Fruit fly (Drosophila melanogaster) whole organism, pupa: Measurements from ENCODE around the gene IFT54.

ENCODE experiments used
- CG10348 ChIP-seq: fragments of 200-800 bp; sonication (Bioruptor generic); IDR thresholded peaks from 2 replicates; pipeline ENCODE4 v1.3.6; 2022; ENCODE audit warnings: missing biosample characterization, missing genetic modification characterization
- CG12605 ChIP-seq: fragments of 200-800 bp; sonication (Bioruptor generic); IDR thresholded peaks from 2 replicates; pipeline ENCODE4 v1.3.6; 2022; ENCODE audit warnings: missing biosample characterization, missing genetic modification characterization
- CG13204 ChIP-seq: fragments of 200-800 bp; sonication (Bioruptor generic); optimal IDR thresholded peaks from 2 replicates; lab custom pipeline; 2018; ENCODE audit warnings: missing biosample characterization, mild to moderate bottlenecking, missing genetic modification characterization, moderate library complexity
- CG14655 ChIP-seq: fragments of 200-800 bp; sonication (Bioruptor generic); optimal IDR thresholded peaks from 3 replicates; lab custom pipeline; 2017; ENCODE audit warnings: mild to moderate bottlenecking, missing biosample characterization, missing genetic modification reagents, missing genetic modification characterization
- CG15710 ChIP-seq: fragments of 200-800 bp; sonication (Bioruptor generic); optimal IDR thresholded peaks from 2 replicates; lab custom pipeline; 2018; ENCODE audit warnings: missing biosample characterization, mild to moderate bottlenecking, missing genetic modification characterization, moderate library complexity
- CG17806 ChIP-seq: fragments of 200-800 bp; sonication (Bioruptor generic); optimal IDR thresholded peaks from 2 replicates; lab custom pipeline; 2018; ENCODE audit warnings: missing biosample characterization, mild to moderate bottlenecking, missing genetic modification characterization, moderate library complexity
- CG32121 ChIP-seq: fragments of 200-800 bp; sonication (Bioruptor generic); IDR thresholded peaks from 2 replicates; pipeline ENCODE4 v1.3.6; 2022; ENCODE audit warnings: missing biosample characterization, missing genetic modification characterization
- CG34367 ChIP-seq: fragments of 200-800 bp; sonication (Bioruptor generic); optimal IDR thresholded peaks from 2 replicates; lab custom pipeline; 2018; ENCODE audit warnings: missing biosample characterization, mild to moderate bottlenecking, missing genetic modification characterization
- CG4496 ChIP-seq: fragments of 200-800 bp; sonication (Bioruptor generic); IDR thresholded peaks from 3 replicates; pipeline ENCODE4 v1.3.6; 2022; ENCODE audit warnings: missing biosample characterization, missing genetic modification characterization
- CG8159 ChIP-seq: fragments of 200-800 bp; sonication (Bioruptor generic); optimal IDR thresholded peaks from 3 replicates; lab custom pipeline; 2018; ENCODE audit warnings: missing biosample characterization, mild to moderate bottlenecking, missing genetic modification characterization, moderate library complexity
- CG8301 ChIP-seq: fragments of 200-800 bp; sonication (Bioruptor generic); optimal IDR thresholded peaks from 2 replicates; lab custom pipeline; 2018; ENCODE audit warnings: missing biosample characterization, mild to moderate bottlenecking, missing genetic modification characterization
- CG9948 ChIP-seq: fragments of 200-800 bp; sonication (Bioruptor generic); optimal IDR thresholded peaks from 2 replicates; lab custom pipeline; 2018; ENCODE audit warnings: missing biosample characterization, mild to moderate bottlenecking, missing genetic modification characterization, moderate library complexity
- D1 ChIP-seq: fragments of 200-800 bp; sonication (Bioruptor generic); optimal IDR thresholded peaks from 2 replicates; lab custom pipeline; 2018; ENCODE audit warnings: missing biosample characterization, mild to moderate bottlenecking, missing genetic modification characterization, moderate library complexity
- EcR ChIP-seq: fragments of 200-800 bp; sonication (Bioruptor generic); optimal IDR thresholded peaks from 3 replicates; lab custom pipeline; 2019; ENCODE audit warnings: missing biosample characterization, missing genetic modification characterization, mild to moderate bottlenecking, moderate library complexity, missing genetic modification reagents
- Ets98B ChIP-seq: fragments of 200-800 bp; sonication (Bioruptor generic); IDR thresholded peaks from 2 replicates; pipeline ENCODE4 v1.3.6; 2022; ENCODE audit warnings: missing biosample characterization, missing genetic modification characterization
- Pif1A ChIP-seq: fragments of 200-800 bp; sonication (Bioruptor generic); optimal IDR thresholded peaks from 3 replicates; lab custom pipeline; 2016; ENCODE audit warnings: missing biosample characterization, missing genetic modification characterization
- Pif1B ChIP-seq: fragments of 200-800 bp; sonication (Bioruptor generic); optimal IDR thresholded peaks from 3 replicates; lab custom pipeline; 2016; ENCODE audit warnings: missing biosample characterization, missing genetic modification characterization
- Snoo ChIP-seq: fragments of 200-800 bp; sonication (Bioruptor generic); optimal IDR thresholded peaks from 3 replicates; lab custom pipeline; 2017; ENCODE audit warnings: missing biosample characterization, mild to moderate bottlenecking, missing genetic modification characterization, inconsistent platforms
- fd96Ca ChIP-seq: fragments of 200-800 bp; sonication (Bioruptor generic); IDR thresholded peaks from 3 replicates; pipeline ENCODE4 v1.3.6; 2022; ENCODE audit warnings: missing biosample characterization, missing genetic modification characterization
- gl ChIP-seq: fragments of 200-800 bp; sonication (Bioruptor generic); optimal IDR thresholded peaks from 2 replicates; lab custom pipeline; 2018; ENCODE audit warnings: missing biosample characterization, mild to moderate bottlenecking, missing genetic modification characterization
- rn ChIP-seq: fragments of 200-800 bp; sonication (Bioruptor generic); IDR thresholded peaks from 2 replicates; pipeline ENCODE4 v1.3.6; 2022; ENCODE audit warnings: missing biosample characterization, missing genetic modification characterization

Gene IFT54

DNA sequence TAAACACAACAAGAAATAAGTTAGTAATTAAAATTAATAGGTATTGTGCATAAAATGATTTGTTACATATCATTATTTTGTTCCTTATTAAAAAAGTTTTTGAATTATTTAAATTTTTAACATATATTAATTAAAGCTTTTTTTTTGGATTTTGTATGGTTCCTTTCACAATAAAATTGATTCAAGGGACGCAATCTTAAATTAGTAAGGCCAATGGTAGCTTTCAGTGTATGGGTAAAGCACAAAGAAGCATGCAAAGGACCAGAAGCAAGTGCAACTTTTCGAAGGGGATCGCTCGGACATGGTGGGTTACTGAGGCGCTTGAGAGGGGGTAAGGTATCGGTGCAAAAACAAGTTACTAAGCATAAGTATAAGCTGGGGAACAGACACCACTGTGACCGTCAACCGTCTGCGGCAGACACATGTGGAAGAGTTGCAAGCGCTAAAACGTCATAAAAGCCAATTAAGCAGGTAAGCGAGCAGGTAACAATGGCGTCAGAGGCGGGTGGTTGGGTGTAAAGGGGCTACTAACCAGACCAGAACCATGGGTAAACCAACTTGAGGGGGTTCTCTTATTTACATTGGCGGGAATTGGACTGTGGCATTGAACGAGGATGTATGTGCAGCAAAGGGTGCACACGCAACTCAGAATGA, 26.6 kb upstream of the IFT54 start:
- TF ChIP-seq CG15710 (tag; lab: Kevin White, UChicago) (peak; percentile 64), CG13204 (GFP tag; lab: Kevin White, UChicago) (peak; percentile 32), CG17806 (peak; percentile 66), EcR (GFP tag; lab: Kevin White, UChicago) (peak; percentile 51), CG8159 (peak; percentile 76), CG4496 (GFP tag; lab: Robert Waterston, UW) (0 out of 3 replicates have a peak, but pooled peaks have one; percentile 23), CG34367 (tag; lab: Kevin White, UChicago) (peak; percentile 52), D1 (tag; lab: Kevin White, UChicago) (no peak), fd96Ca (no peak), CG32121 (GFP tag; lab: Robert Waterston, UW) (no peak)

dm6 chr3R:14277894-14278522, 24.2 kb upstream of the IFT54 start:
- TF ChIP-seq fd96Ca (peak; percentile 96), CG34367 (tag; lab: Kevin White, UChicago) (peak; percentile 94), EcR (GFP tag; lab: Kevin White, UChicago) (peak; percentile 72), Snoo (tag; lab: Kevin White, UChicago) (peak; percentile 93), CG17806 (peak; percentile 97), CG10348 (peak; percentile 77), Ets98B (GFP tag; lab: Robert Waterston, UW) (peak; percentile 97), CG32121 (GFP tag; lab: Robert Waterston, UW) (peak; percentile 98), gl (tag; lab: Kevin White, UChicago) (peak; percentile 90), D1 (tag; lab: Kevin White, UChicago) (peak; percentile 97), CG12605 (GFP tag; lab: Robert Waterston, UW) (peak; percentile 97), CG14655 (peak; percentile 97), rn (GFP tag; lab: Robert Waterston, UW) (peak; percentile 96), CG8159 (peak; percentile 98), Pif1B (peak; percentile 98), CG8301 (tag; lab: Kevin White, UChicago) (peak; percentile 96), CG13204 (GFP tag; lab: Kevin White, UChicago) (peak; percentile 96), Pif1A (GFP tag; lab: Kevin White, UChicago) (peak; percentile 96), CG15710 (tag; lab: Kevin White, UChicago) (peak; percentile 98), CG9948 (peak; percentile 97), CG4496 (GFP tag; lab: Robert Waterston, UW) (peak; percentile 97)

dm6 chr3R:14278523-14279303, 23.5 kb upstream of the IFT54 start:
- TF ChIP-seq CG9948, result peak; percentile 50
- TF ChIP-seq D1 (tag; lab: Kevin White, UChicago), result no peak
- peak; percentile 69 for TF ChIP-seq EcR (GFP tag; lab: Kevin White, UChicago)
- no peak for TF ChIP-seq CG10348
- peak; percentile 75 for TF ChIP-seq CG13204 (GFP tag; lab: Kevin White, UChicago)
- TF ChIP-seq CG15710 (tag; lab: Kevin White, UChicago), result peak; percentile 53
- no peak; the same call in 1 of the 2 replicates for TF ChIP-seq CG32121 (GFP tag; lab: Robert Waterston, UW)
- TF ChIP-seq fd96Ca, result peak; percentile 63; the same call in 2 of the 3 replicates
- peak; percentile 66 for TF ChIP-seq Pif1B
- TF ChIP-seq CG8159, result peak; percentile 45
- TF ChIP-seq CG4496 (GFP tag; lab: Robert Waterston, UW), result peak; percentile 84
- TF ChIP-seq CG8301 (tag; lab: Kevin White, UChicago), result peak; percentile 15
- peak; percentile 69 for TF ChIP-seq CG12605 (GFP tag; lab: Robert Waterston, UW)
- TF ChIP-seq CG14655, result peak; percentile 31
- TF ChIP-seq gl (tag; lab: Kevin White, UChicago), result peak; percentile 88
- TF ChIP-seq Pif1A (GFP tag; lab: Kevin White, UChicago), result peak; percentile 37
- TF ChIP-seq CG17806, result peak; percentile 21
- no peak for TF ChIP-seq rn (GFP tag; lab: Robert Waterston, UW)
- no peak for TF ChIP-seq Snoo (tag; lab: Kevin White, UChicago)
- peak; percentile 79 for TF ChIP-seq Ets98B (GFP tag; lab: Robert Waterston, UW)
- TF ChIP-seq CG34367 (tag; lab: Kevin White, UChicago), result peak; percentile 33

- no peak for TF ChIP-seq Snoo (tag; lab: Kevin White, UChicago)
- peak; percentile 70 for TF ChIP-seq CG14655
- no peak for TF ChIP-seq CG10348
- peak; percentile 47 for TF ChIP-seq Ets98B (GFP tag; lab: Robert Waterston, UW)
- no peak for TF ChIP-seq CG12605 (GFP tag; lab: Robert Waterston, UW)
- peak; percentile 23 for TF ChIP-seq CG17806
- peak; percentile 31 for TF ChIP-seq CG9948
- no peak for TF ChIP-seq rn (GFP tag; lab: Robert Waterston, UW)
- peak; percentile 9 for TF ChIP-seq Pif1A (GFP tag; lab: Kevin White, UChicago)
- peak; percentile 12 for TF ChIP-seq CG15710 (tag; lab: Kevin White, UChicago)
- peak; percentile 7 for TF ChIP-seq CG34367 (tag; lab: Kevin White, UChicago)
- TF ChIP-seq CG8301 (tag; lab: Kevin White, UChicago), result peak; percentile 41
- peak; percentile 46; the same call in 1 of the 3 replicates for TF ChIP-seq CG4496 (GFP tag; lab: Robert Waterston, UW)
- peak; percentile 20 for TF ChIP-seq CG8159
- TF ChIP-seq CG32121 (GFP tag; lab: Robert Waterston, UW), result peak; percentile 54
These were observed 22.8 kb upstream of the IFT54 start for dm6 chr3R:14279311-14279998.
